Worm (Caenorhabditis elegans) whole organism, midembryonic: Measurements from ENCODE around the gene C33D9.3.
A peak's percentile ranks its signal among the peaks of the same experiment; 100 is the strongest.

Source experiments
- T22C8.4 ChIP-seq: fragments of 200-800 bp; sonication (Bioruptor generic); IDR thresholded peaks from 2 replicates; pipeline ENCODE4 v1.3.6; 2022; ENCODE audit warnings: missing genetic modification characterization, missing compliant biosample characterization
- cog-1 ChIP-seq: sonication (generic microtip); optimal IDR thresholded peaks from 2 replicates; lab custom pipeline; 2016; ENCODE audit warnings: missing genetic modification characterization, missing compliant biosample characterization
- flt-1 ChIP-seq: fragments of 200-800 bp; sonication (Bioruptor generic); IDR thresholded peaks from 2 replicates; pipeline ENCODE4 v1.3.6; 2022; ENCODE audit warnings: missing genetic modification characterization, missing compliant biosample characterization
- klf-2 ChIP-seq: fragments of 200-800 bp; sonication (Bioruptor generic); conservative IDR thresholded peaks from 2 replicates; pipeline ENCODE4 v1.3.6; 2022; ENCODE audit warnings: missing genetic modification reagents, missing genetic modification characterization, missing compliant biosample characterization
- med-1 ChIP-seq: sonication (generic microtip); optimal IDR thresholded peaks from 2 replicates; lab custom pipeline; 2017; ENCODE audit warnings: missing genetic modification characterization, mild to moderate bottlenecking, missing compliant biosample characterization, antibody characterized with exemption, missing genetic modification reagents; ENCODE audit not compliant: insufficient read depth
- ref-1 ChIP-seq: fragments of 200-800 bp; sonication (Bioruptor generic); conservative IDR thresholded peaks from 2 replicates; pipeline ENCODE4 v1.3.6; 2022; ENCODE audit warnings: missing genetic modification reagents, missing genetic modification characterization, missing compliant biosample characterization
- tab-1 ChIP-seq: fragments of 200-800 bp; sonication (Bioruptor generic); IDR thresholded peaks from 2 replicates; pipeline ENCODE4 v1.3.6; 2022; ENCODE audit warnings: missing genetic modification characterization, missing compliant biosample characterization
- ztf-23 ChIP-seq: fragments of 200-800 bp; sonication (Bioruptor generic); IDR thresholded peaks from 2 replicates; pipeline ENCODE4 v1.3.6; 2022; ENCODE audit warnings: missing genetic modification reagents, missing genetic modification characterization, missing compliant biosample characterization
- ztf-29 ChIP-seq: fragments of 200-800 bp; sonication (Bioruptor generic); IDR thresholded peaks from 2 replicates; pipeline ENCODE4 v1.3.6; 2022; ENCODE audit warnings: missing genetic modification reagents, missing genetic modification characterization, missing compliant biosample characterization

Gene C33D9.3

ce11 chrIV:8748967-8749366 lies 43.7 kb downstream of the C33D9.3 start:
- no peak for TF ChIP-seq klf-2 (GFP tag; lab: Robert Waterston, UW)
- no peak for TF ChIP-seq ztf-23 (GFP tag; lab: Robert Waterston, UW)
- no peak for TF ChIP-seq cog-1
- no peak for TF ChIP-seq ztf-29 (GFP tag; lab: Robert Waterston, UW)
- TF ChIP-seq med-1 (GFP tag; lab: Kevin White, UChicago) = no peak
- TF ChIP-seq flt-1 (GFP tag; lab: Robert Waterston, UW) = no peak
- TF ChIP-seq tab-1 (GFP tag; lab: Robert Waterston, UW) = no peak
- no peak for TF ChIP-seq T22C8.4
- no peak for TF ChIP-seq ref-1 (GFP tag; lab: Robert Waterston, UW)

ce11 chrIV:8745591-8746302 lies 47.0 kb downstream of the C33D9.3 start, which contains the start of the genes F20C5.7 and parg-1:
TSS of gene F20C5.7 (minus strand) at chrIV:8745691.
TSS of gene parg-1 (plus strand) at chrIV:8746252.
- TF ChIP-seq tab-1 (GFP tag; lab: Robert Waterston, UW) (no peak), T22C8.4 (no peak), ztf-29 (GFP tag; lab: Robert Waterston, UW) (no peak), med-1 (GFP tag; lab: Kevin White, UChicago) (no peak), flt-1 (GFP tag; lab: Robert Waterston, UW) (no peak), ztf-23 (GFP tag; lab: Robert Waterston, UW) (no peak), klf-2 (GFP tag; lab: Robert Waterston, UW) (no peak), ref-1 (GFP tag; lab: Robert Waterston, UW) (no peak), cog-1 (no peak)

- TF ChIP-seq cog-1 (no peak), flt-1 (GFP tag; lab: Robert Waterston, UW) (no peak), ztf-23 (GFP tag; lab: Robert Waterston, UW) (no peak), T22C8.4 (0 out of 2 replicates have a peak, but pooled peaks have one; percentile 34), klf-2 (GFP tag; lab: Robert Waterston, UW) (no peak)
These were observed 48.9 kb downstream of the C33D9.3 start, which contains the start of gene F21D5.7 for ce11 chrIV:8743654-8744332. TSS of gene F21D5.7 (minus strand) at chrIV:8743704.

ce11 chrIV:8740952-8741438 lies 51.7 kb downstream of the C33D9.3 start, which contains the start of gene F21D5.6:
TSS of gene F21D5.6 (minus strand) at chrIV:8741388.
- no peak for TF ChIP-seq ztf-23 (GFP tag; lab: Robert Waterston, UW)
- TF ChIP-seq flt-1 (GFP tag; lab: Robert Waterston, UW) = 0 out of 2 replicates have a peak, but pooled peaks have one; percentile 33
